Worm (Caenorhabditis elegans): ENCODE measurements around the gene F46C8.3.

DNA sequence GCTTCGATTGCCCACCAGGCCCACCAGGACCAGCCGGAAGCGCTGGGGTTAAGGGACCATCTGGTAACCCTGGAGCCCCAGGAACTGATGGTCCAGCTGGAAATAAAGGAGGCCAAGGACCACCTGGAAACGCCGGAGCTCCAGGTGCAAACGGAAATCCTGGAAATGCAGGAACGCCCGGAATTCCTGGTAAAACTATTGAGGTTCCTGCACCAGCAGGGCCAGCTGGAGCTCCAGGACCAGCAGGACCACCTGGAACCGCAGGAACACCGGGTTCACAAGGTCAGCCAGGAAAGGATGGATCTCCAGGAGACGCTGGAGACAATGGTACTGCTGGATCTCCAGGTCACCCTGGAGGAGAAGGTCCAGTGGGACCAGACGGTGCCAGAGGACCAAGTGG lies 22.3 kb downstream of the F46C8.3 start:
- TF ChIP-seq flt-1 (GFP tag; IDR thresholded peaks at IDR 0.05) (no peak), T22C8.4 (GFP tag; IDR thresholded peaks at IDR 0.05) (no peak), ztf-29 (GFP tag; IDR thresholded peaks at IDR 0.05) (no peak), ref-1 (GFP tag; conservative IDR thresholded peaks at IDR 0.05) (no peak), klf-2 (GFP tag; conservative IDR thresholded peaks at IDR 0.05) (no peak), ztf-23 (GFP tag; IDR thresholded peaks at IDR 0.05) (no peak), tab-1 (GFP tag; IDR thresholded peaks at IDR 0.05) (no peak)

Data from whole organism, midembryonic.